Worm (Caenorhabditis elegans) whole organism, L4/young adult: ENCODE measurements around the gene F59A7.14.

ENCODE experiments used
- W03F9.2 ChIP-seq: fragments of 150-350 bp; optimal IDR thresholded peaks from 2 replicates; lab custom pipeline; 2014; ENCODE audit warnings: missing biosample characterization, missing genetic modification characterization
- dao-5 ChIP-seq: sonication (generic microtip); optimal IDR thresholded peaks from 2 replicates; lab custom pipeline; 2016; ENCODE audit warnings: missing genotype, missing genetic modification characterization, moderate library complexity, missing compliant biosample characterization
- him-1 ChIP-seq: sonication (generic microtip); optimal IDR thresholded peaks from 2 replicates; lab custom pipeline; 2016; ENCODE audit warnings: missing genotype, missing genetic modification reagents, missing genetic modification characterization, missing compliant biosample characterization

ce11 chrV:2021283-2021682 lies 2.5 kb downstream of the F59A7.14 start:
- TF ChIP-seq him-1, result no peak
- TF ChIP-seq dao-5 (tag; lab: Kevin White, UChicago), result no peak
- TF ChIP-seq W03F9.2 (tag; lab: Kevin White, UChicago), result no peak
